Worm (Caenorhabditis elegans): Measurements from ENCODE around the gene pcyt-1.

DNA sequence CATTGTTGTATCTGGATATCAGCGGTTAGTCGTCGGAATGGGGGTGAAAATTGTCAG lies 1.2 kb downstream of the pcyt-1 start, which contains the start of the genes unc-98 and F08C6.18:
- TF ChIP-seq ama-1 (optimal IDR thresholded peaks at IDR 0.05): no peak
- no peak for TF ChIP-seq nhr-77 (tag; optimal IDR thresholded peaks at IDR 0.05)
- no peak for TF ChIP-seq C04F5.9 (tag; optimal IDR thresholded peaks at IDR 0.05)

Data from whole organism, L1 larva.